Worm (Caenorhabditis elegans) whole organism, L2 larva: ENCODE data around the gene T10B5.10.

Source experiments
- C34F6.9 ChIP-seq: fragments of 150-350 bp; optimal IDR thresholded peaks from 2 replicates; lab custom pipeline; 2014; ENCODE audit warnings: missing biosample characterization, missing genetic modification characterization
- F13H6.1 ChIP-seq: sonication (generic microtip); optimal IDR thresholded peaks from 2 replicates; lab custom pipeline; 2016; ENCODE audit warnings: missing genetic modification characterization, missing compliant biosample characterization
- Y55F3AM.14 ChIP-seq: fragments of 200-800 bp; sonication (Bioruptor generic); optimal IDR thresholded peaks from 2 replicates; lab custom pipeline; 2018; ENCODE audit warnings: mild to moderate bottlenecking, missing genetic modification characterization, missing compliant biosample characterization
- ZK546.5 ChIP-seq: sonication (generic microtip); optimal IDR thresholded peaks from 2 replicates; lab custom pipeline; 2017; ENCODE audit warnings: missing biosample characterization, missing genetic modification characterization
- ama-1 ChIP-seq: fragments of 150-350 bp; optimal IDR thresholded peaks from 2 replicates; lab custom pipeline; 2018; ENCODE audit warnings: inconsistent platforms
- ceh-16 ChIP-seq: fragments of 150-350 bp; optimal IDR thresholded peaks from 2 replicates; lab custom pipeline; 2014; ENCODE audit warnings: missing biosample characterization, missing genetic modification characterization
- ceh-82 ChIP-seq: fragments of 150-350 bp; optimal IDR thresholded peaks from 2 replicates; lab custom pipeline; 2014; ENCODE audit warnings: missing biosample characterization, missing genetic modification characterization
- crh-2 ChIP-seq: sonication (generic microtip); optimal IDR thresholded peaks from 2 replicates; lab custom pipeline; 2017; ENCODE audit warnings: missing biosample characterization, missing genetic modification characterization
- dmd-4 ChIP-seq: sonication (generic microtip); optimal IDR thresholded peaks from 2 replicates; lab custom pipeline; 2017; ENCODE audit warnings: missing biosample characterization, missing genetic modification characterization
- egl-27 ChIP-seq: sonication (generic microtip); optimal IDR thresholded peaks from 3 replicates; lab custom pipeline; 2017; ENCODE audit warnings: missing biosample characterization, missing genetic modification reagents, missing genetic modification characterization
- elt-1 ChIP-seq: fragments of 150-350 bp; optimal IDR thresholded peaks from 2 replicates; lab custom pipeline; 2014; ENCODE audit warnings: missing biosample characterization, missing genetic modification characterization
- elt-3 ChIP-seq: sonication (generic microtip); optimal IDR thresholded peaks from 2 replicates; lab custom pipeline; 2017; ENCODE audit warnings: missing biosample characterization, missing genetic modification characterization
- fos-1 ChIP-seq: fragments of 150-350 bp; optimal IDR thresholded peaks from 2 replicates; lab custom pipeline; 2014; ENCODE audit warnings: missing biosample characterization, missing genetic modification characterization
- gmeb-1 ChIP-seq: fragments of 150-350 bp; optimal IDR thresholded peaks from 2 replicates; lab custom pipeline; 2014; ENCODE audit warnings: missing biosample characterization, missing genetic modification characterization
- lin-11 ChIP-seq: fragments of 150-350 bp; sonication (generic microtip); optimal IDR thresholded peaks from 2 replicates; lab custom pipeline; 2014; ENCODE audit warnings: missing biosample characterization, missing genetic modification characterization, inconsistent platforms, mixed read lengths
- lin-13 ChIP-seq: fragments of 150-350 bp; optimal IDR thresholded peaks from 2 replicates; lab custom pipeline; 2014; ENCODE audit warnings: missing biosample characterization, missing genetic modification reagents, missing genetic modification characterization
- lsy-2 ChIP-seq, 2 experiments: fragments of 150-350 bp in 1 of 2; sonication (generic microtip) in 1 of 2; optimal IDR thresholded peaks; 2 replicates each; lab custom pipeline; 2014 to 2017; ENCODE audit warnings: missing biosample characterization in 2 of 2, missing genetic modification characterization in 2 of 2
- mab-5 ChIP-seq: fragments of 150-350 bp; optimal IDR thresholded peaks from 2 replicates; lab custom pipeline; 2014; ENCODE audit warnings: missing biosample characterization, missing genetic modification characterization
- mbf-1 ChIP-seq: sonication (generic microtip); optimal IDR thresholded peaks from 2 replicates; lab custom pipeline; 2017; ENCODE audit warnings: missing biosample characterization, missing genetic modification characterization
- mdl-1 ChIP-seq, 2 experiments: fragments of 150-350 bp in 1 of 2; sonication (generic microtip) in 1 of 2; optimal IDR thresholded peaks; 2 replicates each; lab custom pipeline; 2017; ENCODE audit warnings: missing biosample characterization in 2 of 2, missing genetic modification characterization in 2 of 2
- nhr-10 ChIP-seq: sonication (generic microtip); optimal IDR thresholded peaks from 2 replicates; lab custom pipeline; 2017; ENCODE audit warnings: missing biosample characterization, missing genetic modification characterization
- nhr-11 ChIP-seq: fragments of 150-350 bp; optimal IDR thresholded peaks from 2 replicates; lab custom pipeline; 2014; ENCODE audit warnings: missing biosample characterization, missing genetic modification characterization
- nhr-12 ChIP-seq: fragments of 150-350 bp; optimal IDR thresholded peaks from 2 replicates; lab custom pipeline; 2014; ENCODE audit warnings: missing biosample characterization, missing genetic modification characterization
- nhr-129 ChIP-seq: fragments of 150-350 bp; optimal IDR thresholded peaks from 2 replicates; lab custom pipeline; 2014; ENCODE audit warnings: missing biosample characterization, missing genetic modification characterization
- nhr-21 ChIP-seq: fragments of 150-350 bp; optimal IDR thresholded peaks from 2 replicates; lab custom pipeline; 2014; ENCODE audit warnings: missing biosample characterization, missing genetic modification characterization
- nhr-23 ChIP-seq: fragments of 150-350 bp; optimal IDR thresholded peaks from 2 replicates; lab custom pipeline; 2014; ENCODE audit warnings: missing biosample characterization, missing genetic modification reagents, missing genetic modification characterization
- nhr-237 ChIP-seq: fragments of 150-350 bp; optimal IDR thresholded peaks from 2 replicates; lab custom pipeline; 2014; ENCODE audit warnings: missing biosample characterization, missing genetic modification characterization
- nhr-25 ChIP-seq: fragments of 150-350 bp; sonication (generic microtip); optimal IDR thresholded peaks from 3 replicates; lab custom pipeline; 2014; ENCODE audit warnings: missing biosample characterization, missing genetic modification characterization
- nhr-6 ChIP-seq: fragments of 150-350 bp; optimal IDR thresholded peaks from 2 replicates; lab custom pipeline; 2014; ENCODE audit warnings: missing biosample characterization, missing genetic modification characterization
- nhr-77 ChIP-seq: fragments of 150-350 bp; optimal IDR thresholded peaks from 2 replicates; lab custom pipeline; 2014; ENCODE audit warnings: missing biosample characterization, missing genetic modification characterization
- peb-1 ChIP-seq: fragments of 150-350 bp; optimal IDR thresholded peaks from 2 replicates; lab custom pipeline; 2014; ENCODE audit warnings: missing biosample characterization, missing genetic modification characterization
- sem-4 ChIP-seq: fragments of 150-350 bp; optimal IDR thresholded peaks from 2 replicates; lab custom pipeline; 2014; ENCODE audit warnings: missing biosample characterization, missing genetic modification reagents, missing genetic modification characterization
- skn-1 ChIP-seq: sonication (generic microtip); optimal IDR thresholded peaks from 2 replicates; lab custom pipeline; 2017; ENCODE audit warnings: missing biosample characterization, missing genetic modification characterization
- sma-3 ChIP-seq: sonication (generic microtip); optimal IDR thresholded peaks from 2 replicates; lab custom pipeline; 2016; ENCODE audit warnings: missing genetic modification reagents, missing genetic modification characterization, missing compliant biosample characterization
- sma-9 ChIP-seq, 2 experiments: fragments of 150-350 bp in 1 of 2; sonication (generic microtip) in 1 of 2; optimal IDR thresholded peaks; 2 replicates each; lab custom pipeline; 2014 to 2016; ENCODE audit warnings: missing genetic modification characterization in 2 of 2, mild to moderate bottlenecking in 1 of 2, missing biosample characterization in 1 of 2, missing compliant biosample characterization in 1 of 2, missing genetic modification reagents in 1 of 2, moderate library complexity in 1 of 2
- snpc-4 ChIP-seq: fragments of 150-350 bp; optimal IDR thresholded peaks from 2 replicates; lab custom pipeline; 2014; ENCODE audit warnings: missing biosample characterization, missing genetic modification characterization
- unc-55 ChIP-seq: fragments of 150-350 bp; sonication (generic microtip); optimal IDR thresholded peaks from 3 replicates; lab custom pipeline; 2014; ENCODE audit warnings: missing biosample characterization, missing genetic modification reagents, missing genetic modification characterization
- unc-62 ChIP-seq: fragments of 150-350 bp; optimal IDR thresholded peaks from 2 replicates; lab custom pipeline; 2014; ENCODE audit warnings: missing biosample characterization, missing genetic modification reagents, missing genetic modification characterization
- zag-1 ChIP-seq: fragments of 150-350 bp; optimal IDR thresholded peaks from 2 replicates; lab custom pipeline; 2014; ENCODE audit warnings: missing biosample characterization, missing genetic modification characterization
- ztf-4 ChIP-seq: fragments of 150-350 bp; optimal IDR thresholded peaks from 2 replicates; lab custom pipeline; 2014; ENCODE audit warnings: missing biosample characterization, missing genetic modification characterization

Gene T10B5.10

DNA sequence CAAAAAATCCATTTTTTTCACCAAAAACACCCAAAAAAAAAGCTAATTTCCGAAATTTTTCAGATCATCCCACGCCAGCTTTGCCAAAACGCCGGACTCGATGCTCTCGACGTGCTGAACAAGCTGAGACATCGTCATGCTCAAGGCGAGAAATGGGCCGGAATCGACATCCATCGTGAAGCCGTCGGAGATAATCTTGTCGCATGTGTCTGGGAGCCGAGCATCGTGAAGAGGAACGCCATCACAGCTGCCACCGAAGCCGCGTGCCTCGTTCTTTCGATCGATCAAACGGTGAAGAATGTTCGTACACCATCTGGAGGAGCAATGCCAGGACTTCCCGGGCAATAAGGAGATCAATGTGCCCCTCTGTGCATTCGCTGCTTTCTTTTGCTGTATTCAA, 18.8 kb upstream of the T10B5.10 start:
- TF ChIP-seq nhr-77 (tag; lab: Kevin White, UChicago): no peak

ce11 chrV:1871768-1872296, 15.8 kb upstream of the T10B5.10 start, which contains the start of the genes T10B5.4 and cct-7:
Gene T10B5.4, minus strand, starts transcription at chrV:1871807.
Gene cct-7, plus strand, starts transcription at chrV:1872246.
- TF ChIP-seq nhr-23 (tag; lab: Kevin White, UChicago) (no peak), F13H6.1 (tag; lab: Kevin White, UChicago) (peak; percentile 87), skn-1 (tag; lab: Kevin White, UChicago) (peak; percentile 10), lin-11 (tag; lab: Kevin White, UChicago) (peak; percentile 84), C34F6.9 (peak; percentile 98), nhr-21 (tag; lab: Kevin White, UChicago) (peak; percentile 67), nhr-25 (tag; lab: Kevin White, UChicago) (peak; percentile 26), sma-3 (GFP tag; lab: Kevin White, UChicago) (peak; percentile 65), nhr-6 (tag; lab: Kevin White, UChicago) (peak; percentile 51), crh-2 (peak; percentile 93), ztf-4 (tag; lab: Kevin White, UChicago) (peak; percentile 40), mdl-1 (tag; optimal IDR thresholded peaks at IDR 0.05; lab: Kevin White, UChicago) (peak in 1 of 2 experiments; percentile 80), Y55F3AM.14 (GFP tag; lab: Kevin White, UChicago) (peak; percentile 72), ama-1 (no peak), sem-4 (tag; lab: Kevin White, UChicago) (peak; percentile 71), snpc-4 (tag; lab: Kevin White, UChicago) (peak; percentile 65), peb-1 (no peak), nhr-129 (tag; lab: Kevin White, UChicago) (peak; percentile 93), fos-1 (peak; percentile 84), unc-62 (GFP tag; lab: Kevin White, UChicago) (no peak), ceh-82 (tag; lab: Kevin White, UChicago) (no peak), egl-27 (tag; lab: Kevin White, UChicago) (peak; percentile 75), mab-5 (tag; lab: Kevin White, UChicago) (peak; percentile 66), lsy-2 (tag; optimal IDR thresholded peaks at IDR 0.05; lab: Kevin White, UChicago) (peak; percentile 54 to 91), mbf-1 (tag; lab: Kevin White, UChicago) (no peak), lin-13 (GFP tag; lab: Kevin White, UChicago) (peak; percentile 94), unc-55 (GFP tag; lab: Kevin White, UChicago) (peak; percentile 97), elt-3 (tag; lab: Kevin White, UChicago) (no peak), zag-1 (tag; lab: Kevin White, UChicago) (peak; percentile 96), dmd-4 (tag; lab: Kevin White, UChicago) (no peak), sma-9 (GFP tag; optimal IDR thresholded peaks at IDR 0.05; lab: Kevin White, UChicago) (peak; percentile 70), sma-9 (tag; optimal IDR thresholded peaks at IDR 0.05; lab: Kevin White, UChicago) (no peak), gmeb-1 (tag; lab: Kevin White, UChicago) (peak; percentile 67)

DNA sequence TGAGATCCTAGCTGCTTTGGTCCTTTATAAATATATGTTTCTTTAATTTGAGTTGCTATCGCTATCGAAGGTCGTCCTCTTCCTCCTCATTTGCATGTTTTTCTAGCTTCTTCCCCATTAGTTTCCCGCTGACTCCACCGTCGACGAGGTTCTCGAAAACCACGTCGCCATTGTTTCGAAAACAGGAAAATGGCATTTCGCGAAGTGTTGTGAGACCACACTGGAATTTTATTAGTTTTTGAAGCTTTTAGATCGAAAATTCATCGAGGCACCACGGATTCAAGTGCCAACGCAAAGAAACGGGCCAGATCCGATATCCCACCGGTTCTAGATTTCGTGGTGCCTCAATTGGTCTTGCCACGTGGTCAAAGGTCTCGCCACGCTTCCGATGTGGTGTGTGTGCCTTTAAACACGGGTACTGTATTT, 14.5 kb upstream of the T10B5.10 start:
- TF ChIP-seq nhr-10 (tag; lab: Kevin White, UChicago) (no peak), lsy-2 (tag; optimal IDR thresholded peaks at IDR 0.05; lab: Kevin White, UChicago) (no peak), lin-13 (GFP tag; lab: Kevin White, UChicago) (no peak), mab-5 (tag; lab: Kevin White, UChicago) (no peak), elt-1 (no peak), zag-1 (tag; lab: Kevin White, UChicago) (no peak), fos-1 (no peak), dmd-4 (tag; lab: Kevin White, UChicago) (no peak), C34F6.9 (no peak)

ce11 chrV:1869682-1870081, 13.6 kb upstream of the T10B5.10 start, which contains the start of gene T10B5.3:
Gene T10B5.3, minus strand, starts transcription at chrV:1869782.
- no peak for TF ChIP-seq ceh-16 (tag; lab: Kevin White, UChicago)
- TF ChIP-seq lsy-2 (tag; optimal IDR thresholded peaks at IDR 0.05; lab: Kevin White, UChicago): no peak
- TF ChIP-seq ceh-82 (tag; lab: Kevin White, UChicago): no peak
- TF ChIP-seq nhr-23 (tag; lab: Kevin White, UChicago): no peak
- no peak for TF ChIP-seq ZK546.5 (tag; lab: Kevin White, UChicago)
- no peak for TF ChIP-seq lin-11 (tag; lab: Kevin White, UChicago)
- TF ChIP-seq nhr-11: no peak
- TF ChIP-seq nhr-237 (tag; lab: Kevin White, UChicago): no peak
- no peak for TF ChIP-seq unc-62 (GFP tag; lab: Kevin White, UChicago)
- TF ChIP-seq ama-1: no peak
- no peak for TF ChIP-seq nhr-12 (tag; lab: Kevin White, UChicago)
- no peak for TF ChIP-seq C34F6.9
